Worm (Caenorhabditis elegans) whole organism, L2 larva: ENCODE data around the gene rcq-5.

Experiments
- Y55F3AM.14 ChIP-seq: fragments of 200-800 bp; sonication (Bioruptor generic); optimal IDR thresholded peaks from 2 replicates; lab custom pipeline; 2018; ENCODE audit warnings: mild to moderate bottlenecking, missing genetic modification characterization, missing compliant biosample characterization
- elt-1 ChIP-seq: fragments of 150-350 bp; optimal IDR thresholded peaks from 2 replicates; lab custom pipeline; 2014; ENCODE audit warnings: missing biosample characterization, missing genetic modification characterization
- nhr-77 ChIP-seq: fragments of 150-350 bp; optimal IDR thresholded peaks from 2 replicates; lab custom pipeline; 2014; ENCODE audit warnings: missing biosample characterization, missing genetic modification characterization
- sma-9 ChIP-seq, 2 experiments: fragments of 150-350 bp in 1 of 2; sonication (generic microtip) in 1 of 2; optimal IDR thresholded peaks; 2 replicates each; lab custom pipeline; 2014 to 2016; ENCODE audit warnings: missing genetic modification characterization in 2 of 2, mild to moderate bottlenecking in 1 of 2, missing biosample characterization in 1 of 2, missing compliant biosample characterization in 1 of 2, missing genetic modification reagents in 1 of 2, moderate library complexity in 1 of 2

DNA sequence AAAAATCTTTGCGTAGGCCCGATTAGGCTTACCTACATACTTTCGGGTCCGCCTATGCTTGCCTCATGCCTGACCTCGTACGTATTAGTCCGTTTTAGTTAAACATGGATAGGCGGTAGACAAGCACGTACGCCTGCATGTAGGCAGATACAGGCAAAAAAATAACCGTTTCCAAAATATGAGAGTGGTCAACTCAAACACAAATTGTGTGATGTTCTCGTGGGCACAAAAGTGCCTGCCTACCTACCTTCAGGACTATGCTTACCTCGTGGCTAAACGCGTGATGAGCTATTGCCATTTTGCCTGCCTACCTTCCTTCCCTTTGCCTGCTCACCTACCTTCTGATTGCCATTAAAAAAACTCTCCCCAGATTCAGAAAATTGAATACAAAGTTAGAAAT lies 48.8 kb upstream of the rcq-5 start:
- TF ChIP-seq nhr-77, result no peak
- TF ChIP-seq elt-1, result no peak
- no peak for TF ChIP-seq sma-9 (GFP tag; optimal IDR thresholded peaks at IDR 0.05; lab: Kevin White, UChicago)
- no peak for TF ChIP-seq sma-9 (tag; optimal IDR thresholded peaks at IDR 0.05; lab: Kevin White, UChicago)
- no peak for TF ChIP-seq Y55F3AM.14 (GFP tag; lab: Kevin White, UChicago)
